Fruit fly (Drosophila melanogaster): ENCODE measurements around the gene CG9689.

Gene CG9689

DNA sequence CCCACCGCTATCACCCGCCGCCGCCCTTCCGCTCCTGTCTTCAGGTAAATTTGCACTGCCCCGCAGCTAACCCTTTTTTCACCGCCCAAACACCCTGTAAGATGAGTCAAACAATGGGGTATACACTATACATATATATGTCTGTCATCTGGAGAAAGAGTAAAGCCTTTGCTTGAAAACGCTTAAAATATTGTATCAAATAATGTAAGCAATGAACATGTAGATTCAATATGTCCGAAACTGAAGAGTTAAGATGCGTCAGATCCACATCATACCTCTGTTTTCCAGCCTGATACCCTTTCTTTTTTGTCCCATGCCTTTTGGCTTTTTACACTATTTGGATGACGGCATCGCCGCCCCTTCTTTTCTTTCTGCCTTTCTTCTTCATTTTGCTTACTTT, 11.1 kb downstream of the CG9689 start:
- TF ChIP-seq CTCF (optimal IDR thresholded peaks at IDR 0.05) (no peak), CG8478 (optimal IDR thresholded peaks at IDR 0.05) (no peak)

DNA sequence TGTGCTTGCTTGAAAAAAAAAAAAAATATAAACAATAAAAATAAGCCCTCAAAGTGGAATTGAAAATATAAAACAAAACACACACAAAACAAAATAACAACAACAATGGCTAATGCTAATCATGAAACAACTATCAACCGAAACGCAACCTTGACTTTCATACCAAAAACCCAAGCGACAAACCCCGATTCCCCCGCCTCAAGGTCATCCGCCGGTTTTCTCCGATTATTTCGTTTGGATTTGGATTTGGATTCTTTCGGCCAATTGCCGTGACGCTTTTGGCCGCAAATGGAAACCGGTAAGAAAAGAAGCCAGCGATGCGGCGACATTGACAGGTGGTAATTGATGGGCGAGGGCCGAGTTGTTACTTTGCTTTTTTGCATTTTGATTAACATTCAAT, 15.8 kb downstream of the CG9689 start:
- TF ChIP-seq CG8478 (optimal IDR thresholded peaks at IDR 0.05) (no peak), CTCF (optimal IDR thresholded peaks at IDR 0.05) (no peak)

dm6 chrX:9899535-9900179, 17.9 kb downstream of the CG9689 start, which contains the start of gene CG15249:
Gene CG15249, minus strand, starts transcription at chrX:9899585.
- TF ChIP-seq CG8478 (optimal IDR thresholded peaks at IDR 0.05) (no peak), CTCF (optimal IDR thresholded peaks at IDR 0.05) (no peak)

DNA sequence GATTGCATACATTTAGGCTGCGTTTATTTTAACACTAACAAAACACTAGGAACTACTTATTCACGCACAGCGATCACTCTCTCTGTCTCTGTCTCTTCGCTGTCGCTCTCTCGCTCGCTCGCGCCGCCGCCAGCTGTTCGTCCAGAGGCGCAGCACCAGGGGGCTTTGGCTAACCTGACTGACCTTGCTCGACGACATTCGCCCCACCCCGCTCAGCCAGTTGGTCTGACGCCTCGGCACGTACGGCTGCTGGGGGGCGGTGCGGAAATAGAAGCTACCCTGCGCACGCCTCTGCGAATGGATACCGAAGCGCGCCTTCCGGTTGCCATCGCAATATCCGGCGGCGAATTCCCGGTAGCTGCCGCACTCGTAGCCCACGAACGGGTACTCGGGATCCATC, 27.6 kb downstream of the CG9689 start:
- no peak for TF ChIP-seq CTCF (optimal IDR thresholded peaks at IDR 0.05)
- no peak for TF ChIP-seq CG8478 (optimal IDR thresholded peaks at IDR 0.05)

DNA sequence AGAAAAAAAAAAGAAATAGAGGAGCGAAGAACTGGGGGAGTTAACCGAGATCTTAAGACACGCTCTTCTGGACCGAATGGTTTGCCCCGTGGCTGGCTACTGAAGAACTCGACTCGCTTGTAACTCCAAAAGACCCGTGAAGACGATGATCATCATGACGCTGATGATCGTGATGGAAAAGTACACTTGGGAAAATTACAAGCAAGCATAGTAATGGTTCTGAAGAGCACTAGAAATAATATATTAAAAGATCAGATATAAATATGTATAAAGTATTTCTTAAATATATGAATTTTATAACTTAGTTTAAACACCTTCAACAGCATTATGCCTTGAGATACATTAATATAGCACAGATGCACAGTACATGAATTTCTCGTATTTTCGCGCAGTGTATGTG, 29.3 kb downstream of the CG9689 start, which contains the start of gene CG1986:
Gene CG1986 (minus strand): TSS at position 101 of the 400 bp plus-strand sequence.
- TF ChIP-seq CG8478 (optimal IDR thresholded peaks at IDR 0.05) (no peak), CTCF (optimal IDR thresholded peaks at IDR 0.05) (no peak)

dm6 chrX:9911751-9912150, 30.0 kb downstream of the CG9689 start:
- TF ChIP-seq CTCF (optimal IDR thresholded peaks at IDR 0.05): no peak
- TF ChIP-seq CG8478 (optimal IDR thresholded peaks at IDR 0.05): no peak

dm6 chrX:9930882-9931281, 49.1 kb downstream of the CG9689 start, which contains the start of gene Idgf4:
Gene Idgf4, minus strand, starts transcription at chrX:9930948.
- no peak for TF ChIP-seq CG8478 (optimal IDR thresholded peaks at IDR 0.05)
- TF ChIP-seq CTCF (optimal IDR thresholded peaks at IDR 0.05): no peak

DNA sequence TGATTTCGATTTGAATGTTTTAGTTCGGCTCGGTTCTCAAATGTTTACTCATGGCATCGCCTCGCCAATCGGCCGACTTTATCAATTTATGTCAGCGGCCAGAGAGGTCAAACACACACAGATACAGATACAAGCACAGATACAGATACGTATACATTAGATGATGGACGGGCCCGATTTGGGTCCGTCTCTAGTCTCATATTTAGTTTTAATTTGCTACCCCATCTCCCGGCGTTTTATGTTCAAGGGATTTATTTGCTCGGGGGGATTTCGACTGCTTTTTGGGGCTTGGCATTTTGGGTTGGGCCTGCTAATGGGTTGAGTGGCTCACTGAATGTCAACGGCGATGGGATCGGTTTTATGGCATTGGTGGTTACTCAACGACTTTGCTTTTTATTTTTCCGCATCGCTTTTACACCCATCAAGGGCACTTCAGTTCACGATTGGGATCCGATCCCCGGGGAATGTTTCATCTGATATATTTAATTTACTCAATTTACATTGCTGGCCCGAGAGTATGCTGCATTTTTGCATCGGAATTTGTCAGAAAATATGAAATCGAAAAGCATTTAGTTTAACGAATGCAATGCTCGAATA, 50.6 kb downstream of the CG9689 start:
- no peak for TF ChIP-seq CTCF (optimal IDR thresholded peaks at IDR 0.05)
- TF ChIP-seq CG8478 (optimal IDR thresholded peaks at IDR 0.05): no peak
